Fruit fly (Drosophila melanogaster): Measurements from ENCODE around the gene TyrR.

The TyrR gene

DNA sequence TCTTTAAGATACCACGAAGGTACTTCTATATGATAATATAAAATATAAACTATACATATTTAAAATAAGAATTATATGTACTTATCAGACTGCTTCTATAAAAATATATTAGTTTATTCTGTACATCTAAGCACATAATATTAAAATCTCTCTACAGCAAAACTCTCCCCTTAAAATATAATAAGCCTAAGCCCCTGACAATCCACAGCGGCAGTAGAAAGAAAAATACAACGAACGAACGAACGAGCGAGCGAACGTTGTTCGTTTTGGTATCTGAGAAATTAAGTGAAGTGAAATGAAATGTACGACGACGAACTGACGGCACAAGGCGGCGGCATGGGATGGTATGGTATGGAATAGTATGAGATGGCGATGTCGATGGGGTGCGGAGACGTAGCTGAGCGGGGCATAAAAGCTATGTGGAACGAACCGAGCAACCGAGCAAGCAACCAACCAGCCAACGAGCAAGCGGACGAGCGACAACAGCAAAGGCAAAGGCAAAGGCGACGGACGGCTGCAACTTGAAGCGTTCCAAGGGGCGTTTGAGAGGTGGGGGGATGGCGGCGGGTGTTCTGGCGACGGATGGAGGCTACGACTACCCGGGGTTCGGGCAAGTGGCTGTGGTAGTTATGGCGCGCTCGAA, 62.4 kb downstream of the TyrR start (continued):
- TF ChIP-seq CG7556 (GFP tag; optimal IDR thresholded peaks at IDR 0.05) (peak; percentile 100), CG12942 (GFP tag; optimal IDR thresholded peaks at IDR 0.05) (peak; percentile 96), CG8765 (GFP tag; IDR thresholded peaks at IDR 0.05) (peak; percentile 78), CG7271 (tag; optimal IDR thresholded peaks at IDR 0.05) (peak; percentile 88), gsb (GFP tag; IDR thresholded peaks at IDR 0.05) (peak; percentile 97), Bteb2 (GFP tag; optimal IDR thresholded peaks at IDR 0.05) (peak; percentile 79), CG11456 (GFP tag; IDR thresholded peaks at IDR 0.05) (peak; percentile 96), rib (GFP tag; IDR thresholded peaks at IDR 0.05) (peak; percentile 88), gro (GFP tag; optimal IDR thresholded peaks at IDR 0.05) (no peak), maf-S (GFP tag; optimal IDR thresholded peaks at IDR 0.05) (peak; percentile 77), Fer2 (tag; optimal IDR thresholded peaks at IDR 0.05) (peak; percentile 98), ems (GFP tag; optimal IDR thresholded peaks at IDR 0.05) (peak; percentile 88), Doc2 (GFP tag; IDR thresholded peaks at IDR 0.05) (peak; percentile 85), nom (GFP tag; optimal IDR thresholded peaks at IDR 0.05) (peak; percentile 97), NC2β (GFP tag; optimal IDR thresholded peaks at IDR 0.05) (peak; percentile 60), lmd (GFP tag; IDR thresholded peaks at IDR 0.05) (peak; percentile 98), Nf-YA (GFP tag; IDR thresholded peaks at IDR 0.05) (peak; percentile 95), pzg (GFP tag; optimal IDR thresholded peaks at IDR 0.05) (no peak), CG6175 (GFP tag; IDR thresholded peaks at IDR 0.05) (peak; percentile 99), zfh2 (GFP tag; optimal IDR thresholded peaks at IDR 0.05) (peak; percentile 83), so (GFP tag; IDR thresholded peaks at IDR 0.05) (peak; percentile 99), chinmo (GFP tag; IDR thresholded peaks at IDR 0.05; ENCODE audit: partially characterized antibody) (peak; percentile 99), CG12769 (tag; optimal IDR thresholded peaks at IDR 0.05) (peak; percentile 77), CG17912 (GFP tag; optimal IDR thresholded peaks at IDR 0.05) (peak; percentile 93), Dfd (GFP tag; optimal IDR thresholded peaks at IDR 0.05) (no peak), CG7928 (GFP tag; optimal IDR thresholded peaks at IDR 0.05) (peak; percentile 75), jumu (GFP tag; optimal IDR thresholded peaks at IDR 0.05) (peak; percentile 72), twi (tag; optimal IDR thresholded peaks at IDR 0.05) (peak; percentile 96), Hmr (GFP tag; optimal IDR thresholded peaks at IDR 0.05) (peak; percentile 100), Dip3 (GFP tag; optimal IDR thresholded peaks at IDR 0.05) (peak; percentile 77), ro (GFP tag; IDR thresholded peaks at IDR 0.05) (peak; percentile 95), Hr39 (optimal IDR thresholded peaks at IDR 0.05) (no peak), Oli (tag; optimal IDR thresholded peaks at IDR 0.05) (peak; percentile 99), hth (optimal IDR thresholded peaks at IDR 0.05) (no peak), sc (optimal IDR thresholded peaks at IDR 0.05) (no peak), sc (GFP tag; optimal IDR thresholded peaks at IDR 0.05) (peak; percentile 96), CG2199 (GFP tag; IDR thresholded peaks at IDR 0.05) (peak; percentile 88), CG7963 (GFP tag; IDR thresholded peaks at IDR 0.05; ENCODE audit: partially characterized antibody) (no peak), E2f2 (GFP tag; IDR thresholded peaks at IDR 0.05) (peak; percentile 88), CG12104 (GFP tag; optimal IDR thresholded peaks at IDR 0.05) (peak; percentile 96), Trl (optimal IDR thresholded peaks at IDR 0.05) (peak in 1 of 2 experiments; percentile 56), Trl (GFP tag; optimal IDR thresholded peaks at IDR 0.05) (peak; percentile 57), Nf-YC (tag; optimal IDR thresholded peaks at IDR 0.05) (peak; percentile 94), da (GFP tag; optimal IDR thresholded peaks at IDR 0.05) (peak; percentile 25), CG18476 (GFP tag; optimal IDR thresholded peaks at IDR 0.05) (peak; percentile 91), CG9817 (tag; optimal IDR thresholded peaks at IDR 0.05) (peak; percentile 99), zfh1 (GFP tag; IDR thresholded peaks at IDR 0.05) (peak; percentile 95), Kr (GFP tag; optimal IDR thresholded peaks at IDR 0.05) (peak; percentile 43), sqz (GFP tag; optimal IDR thresholded peaks at IDR 0.05) (no peak), pb (GFP tag; optimal IDR thresholded peaks at IDR 0.05) (peak; percentile 30), seq (GFP tag; IDR thresholded peaks at IDR 0.05) (peak; percentile 98), D19B (GFP tag; optimal IDR thresholded peaks at IDR 0.05) (peak; percentile 96)

Measured in whole organism, embryonic.